Worm (Caenorhabditis elegans) whole organism, mixed stage, embryonic: Measurements from ENCODE around the gene cogc-8.
A peak's percentile ranks its signal among the peaks of the same experiment; 100 is the strongest.

Experiments
- M03D4.4 ChIP-seq: sonication (generic microtip); optimal IDR thresholded peaks from 2 replicates; lab custom pipeline; 2017; ENCODE audit warnings: mild to moderate bottlenecking, missing genetic modification characterization, missing compliant biosample characterization
- bed-3 ChIP-seq: fragments of 200-800 bp; sonication (Bioruptor generic); optimal IDR thresholded peaks from 3 replicates; lab custom pipeline; 2018; ENCODE audit warnings: mild to moderate bottlenecking, missing genetic modification characterization, moderate library complexity, missing compliant biosample characterization
- blmp-1 ChIP-seq: fragments of 150-350 bp; optimal IDR thresholded peaks from 2 replicates; lab custom pipeline; 2014; ENCODE audit warnings: missing biosample characterization, missing genetic modification characterization
- ceh-39 ChIP-seq: fragments of 150-350 bp; optimal IDR thresholded peaks from 2 replicates; lab custom pipeline; 2014; ENCODE audit warnings: missing biosample characterization, missing genetic modification characterization
- ceh-43 ChIP-seq: fragments of 200-800 bp; sonication (Bioruptor generic); optimal IDR thresholded peaks from 2 replicates; lab custom pipeline; 2018; ENCODE audit warnings: mild to moderate bottlenecking, missing genetic modification characterization, moderate library complexity, missing compliant biosample characterization
- ceh-83 ChIP-seq: fragments of 200-800 bp; sonication (Bioruptor generic); optimal IDR thresholded peaks from 2 replicates; lab custom pipeline; 2018; ENCODE audit warnings: mild to moderate bottlenecking, missing genetic modification characterization, missing compliant biosample characterization
- ces-1 ChIP-seq: fragments of 150-350 bp; optimal IDR thresholded peaks from 2 replicates; lab custom pipeline; 2014; ENCODE audit warnings: missing biosample characterization, missing genetic modification reagents, missing genetic modification characterization
- cnd-1 ChIP-seq: fragments of 200-800 bp; sonication (Bioruptor generic); optimal IDR thresholded peaks from 2 replicates; lab custom pipeline; 2018; ENCODE audit warnings: mild to moderate bottlenecking, missing genetic modification characterization, missing compliant biosample characterization
- drap-1 ChIP-seq: fragments of 200-800 bp; sonication (Bioruptor generic); optimal IDR thresholded peaks from 3 replicates; lab custom pipeline; 2018; ENCODE audit warnings: mild to moderate bottlenecking, missing genetic modification characterization, missing compliant biosample characterization
- elt-1 ChIP-seq: sonication (generic microtip); optimal IDR thresholded peaks from 2 replicates; lab custom pipeline; 2017; ENCODE audit warnings: missing genetic modification characterization, mild to moderate bottlenecking, missing compliant biosample characterization, antibody characterized with exemption, moderate library complexity, borderline replicate concordance; ENCODE audit not compliant: insufficient read depth
- elt-3 ChIP-seq: fragments of 150-350 bp; optimal IDR thresholded peaks from 2 replicates; lab custom pipeline; 2014; ENCODE audit warnings: missing biosample characterization, missing genetic modification characterization
- flh-1 ChIP-seq: fragments of 200-800 bp; sonication (Bioruptor generic); optimal IDR thresholded peaks from 2 replicates; lab custom pipeline; 2018; ENCODE audit warnings: mild to moderate bottlenecking, missing genetic modification characterization, moderate library complexity, missing compliant biosample characterization
- ham-2 ChIP-seq: fragments of 200-800 bp; sonication (Bioruptor generic); optimal IDR thresholded peaks from 2 replicates; lab custom pipeline; 2018; ENCODE audit warnings: mild to moderate bottlenecking, missing genetic modification characterization, missing compliant biosample characterization
- hlh-1 ChIP-seq: fragments of 150-350 bp; optimal IDR thresholded peaks from 2 replicates; lab custom pipeline; 2014; ENCODE audit warnings: missing biosample characterization, missing genetic modification reagents, missing genetic modification characterization
- lin-13 ChIP-seq: fragments of 150-350 bp; optimal IDR thresholded peaks from 2 replicates; lab custom pipeline; 2014; ENCODE audit warnings: missing biosample characterization, missing genetic modification characterization
- lin-32 ChIP-seq: fragments of 200-800 bp; sonication (Bioruptor generic); optimal IDR thresholded peaks from 2 replicates; lab custom pipeline; 2018; ENCODE audit warnings: mild to moderate bottlenecking, missing genetic modification characterization, missing compliant biosample characterization
- lsy-2 ChIP-seq: fragments of 150-350 bp; optimal IDR thresholded peaks from 2 replicates; lab custom pipeline; 2014; ENCODE audit warnings: missing biosample characterization, missing genetic modification characterization
- mab-5 ChIP-seq: fragments of 150-350 bp; optimal IDR thresholded peaks from 2 replicates; lab custom pipeline; 2014; ENCODE audit warnings: missing biosample characterization, missing genetic modification characterization
- mep-1 ChIP-seq: fragments of 150-350 bp; optimal IDR thresholded peaks from 2 replicates; lab custom pipeline; 2017; ENCODE audit warnings: missing biosample characterization, missing genetic modification reagents, missing genetic modification characterization, inconsistent platforms
- mls-2 ChIP-seq: sonication (generic microtip); optimal IDR thresholded peaks from 2 replicates; lab custom pipeline; 2016; ENCODE audit warnings: mild to moderate bottlenecking, missing genetic modification characterization, moderate library complexity, missing compliant biosample characterization
- nhr-12 ChIP-seq: fragments of 150-350 bp; optimal IDR thresholded peaks from 2 replicates; lab custom pipeline; 2014; ENCODE audit warnings: missing biosample characterization, missing genetic modification characterization
- nhr-2 ChIP-seq: fragments of 150-350 bp; optimal IDR thresholded peaks from 2 replicates; lab custom pipeline; 2014; ENCODE audit warnings: missing biosample characterization, missing genetic modification characterization
- nhr-237 ChIP-seq: fragments of 150-350 bp; optimal IDR thresholded peaks from 2 replicates; lab custom pipeline; 2014; ENCODE audit warnings: missing biosample characterization, missing genetic modification characterization
- nhr-28 ChIP-seq: fragments of 150-350 bp; optimal IDR thresholded peaks from 2 replicates; lab custom pipeline; 2014; ENCODE audit warnings: missing biosample characterization, missing genetic modification characterization
- nhr-76 ChIP-seq: sonication (generic microtip); optimal IDR thresholded peaks from 2 replicates; lab custom pipeline; 2017; ENCODE audit warnings: missing biosample characterization, missing genetic modification characterization
- pha-4 ChIP-seq: fragments of 150-350 bp; optimal IDR thresholded peaks from 2 replicates; lab custom pipeline; 2018; ENCODE audit warnings: missing biosample characterization, missing genetic modification reagents, missing genetic modification characterization
- sem-2 ChIP-seq: fragments of 200-800 bp; sonication (Bioruptor generic); optimal IDR thresholded peaks from 2 replicates; lab custom pipeline; 2018; ENCODE audit warnings: mild to moderate bottlenecking, missing genetic modification characterization, missing compliant biosample characterization
- snpc-4 ChIP-seq: fragments of 150-350 bp; optimal IDR thresholded peaks from 2 replicates; lab custom pipeline; 2014; ENCODE audit warnings: missing biosample characterization, missing genetic modification characterization
- sptf-1 ChIP-seq: sonication (generic microtip); optimal IDR thresholded peaks from 2 replicates; lab custom pipeline; 2017; ENCODE audit warnings: mild to moderate bottlenecking, missing genetic modification characterization, moderate library complexity, missing compliant biosample characterization
- tbx-8 ChIP-seq: fragments of 200-800 bp; sonication (Bioruptor generic); optimal IDR thresholded peaks from 2 replicates; lab custom pipeline; 2018; ENCODE audit warnings: mild to moderate bottlenecking, missing genetic modification characterization, moderate library complexity, missing compliant biosample characterization
- unc-120 ChIP-seq: sonication (generic microtip); optimal IDR thresholded peaks from 2 replicates; lab custom pipeline; 2017; ENCODE audit warnings: missing genetic modification characterization, missing compliant biosample characterization; ENCODE audit not compliant: poor library complexity, severe bottlenecking
- unc-39 ChIP-seq: fragments of 150-350 bp; optimal IDR thresholded peaks from 2 replicates; lab custom pipeline; 2014; ENCODE audit warnings: missing biosample characterization, missing genetic modification characterization
- unc-62 ChIP-seq: fragments of 150-350 bp; optimal IDR thresholded peaks from 2 replicates; lab custom pipeline; 2014; ENCODE audit warnings: missing biosample characterization, missing genetic modification reagents, missing genetic modification characterization
- zip-8 ChIP-seq: fragments of 150-350 bp; optimal IDR thresholded peaks from 2 replicates; lab custom pipeline; 2014; ENCODE audit warnings: missing biosample characterization, missing genetic modification characterization
- ztf-11 ChIP-seq: fragments of 150-350 bp; optimal IDR thresholded peaks from 2 replicates; lab custom pipeline; 2014; ENCODE audit warnings: missing biosample characterization, missing genetic modification characterization

cogc-8 gene

DNA sequence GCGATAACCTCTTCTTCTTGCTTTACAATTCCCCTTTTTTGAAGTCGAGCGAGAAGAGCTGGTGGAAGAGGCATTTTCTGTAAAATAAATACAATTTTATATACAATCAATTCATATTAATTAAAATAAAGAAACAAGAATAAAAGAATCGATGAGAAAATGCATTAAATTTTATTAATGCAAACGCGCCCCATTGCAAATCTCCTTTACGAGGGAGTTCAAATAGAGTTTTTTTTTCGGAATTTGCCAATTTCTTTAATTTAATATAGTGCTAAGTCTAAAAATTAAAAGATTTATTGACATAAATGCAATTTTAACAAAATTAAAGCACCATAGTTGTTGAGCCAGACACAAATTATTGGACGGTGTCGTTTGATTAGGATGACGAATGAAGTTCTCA lies 21.4 kb downstream of the cogc-8 start, which contains the start of gene pqbp-1.1:
Gene pqbp-1.1, minus strand, starts transcription at position 77 of the 400 bp plus-strand sequence.
- TF ChIP-seq mab-5 (peak; percentile 42), hlh-1 (tag; lab: Kevin White, UChicago) (no peak), unc-120 (tag; lab: Kevin White, UChicago) (no peak), ces-1 (GFP tag; lab: Kevin White, UChicago) (peak; percentile 98), lsy-2 (tag; lab: Kevin White, UChicago) (peak; percentile 68), ceh-39 (peak; percentile 60), ham-2 (GFP tag; lab: Kevin White, UChicago) (no peak), elt-1 (no peak), M03D4.4 (tag; lab: Kevin White, UChicago) (no peak), nhr-76 (no peak), lin-13 (no peak), elt-3 (no peak), ceh-83 (GFP tag; lab: Kevin White, UChicago) (no peak), ceh-43 (GFP tag; lab: Kevin White, UChicago) (no peak), mep-1 (tag; lab: Kevin White, UChicago) (peak; percentile 19), nhr-12 (no peak), snpc-4 (no peak), sptf-1 (tag; lab: Kevin White, UChicago) (peak; percentile 5), blmp-1 (tag; lab: Kevin White, UChicago) (no peak), drap-1 (GFP tag; lab: Kevin White, UChicago) (no peak), mls-2 (tag; lab: Kevin White, UChicago) (no peak), nhr-2 (peak; percentile 12), lin-32 (GFP tag; lab: Kevin White, UChicago) (no peak), bed-3 (no peak), pha-4 (tag; lab: Kevin White, UChicago) (peak; percentile 40), unc-39 (tag; lab: Kevin White, UChicago) (no peak), unc-62 (GFP tag; lab: Kevin White, UChicago) (no peak), nhr-237 (peak; percentile 7)

DNA sequence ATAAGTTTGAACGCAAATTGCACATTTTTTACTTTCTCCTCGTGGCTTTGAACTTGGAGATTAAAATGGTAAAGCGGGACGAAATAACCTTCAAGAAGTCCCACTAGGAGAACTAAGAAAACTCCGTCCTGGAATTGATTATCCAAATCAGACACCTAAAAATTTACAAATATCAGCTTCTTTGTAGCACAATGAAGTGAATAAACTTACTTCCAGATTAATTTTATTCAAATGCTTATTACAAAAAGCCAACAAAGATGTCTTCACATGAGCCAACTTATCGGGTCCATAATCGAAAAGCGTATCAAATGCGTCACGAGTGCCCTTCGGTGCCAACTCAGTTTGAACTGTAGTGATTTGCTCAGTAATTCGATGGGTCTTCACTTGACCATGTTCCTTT lies 22.2 kb downstream of the cogc-8 start:
- TF ChIP-seq lin-32 (GFP tag; lab: Kevin White, UChicago) (no peak), sptf-1 (tag; lab: Kevin White, UChicago) (no peak), unc-62 (GFP tag; lab: Kevin White, UChicago) (no peak), ham-2 (GFP tag; lab: Kevin White, UChicago) (no peak), nhr-28 (no peak), cnd-1 (tag; lab: Kevin White, UChicago) (no peak), mab-5 (no peak), ceh-43 (GFP tag; lab: Kevin White, UChicago) (no peak), mep-1 (tag; lab: Kevin White, UChicago) (no peak), blmp-1 (tag; lab: Kevin White, UChicago) (no peak), ceh-39 (no peak), nhr-237 (no peak), bed-3 (no peak), drap-1 (GFP tag; lab: Kevin White, UChicago) (no peak), ceh-83 (GFP tag; lab: Kevin White, UChicago) (no peak), elt-1 (no peak), pha-4 (tag; lab: Kevin White, UChicago) (no peak), unc-39 (tag; lab: Kevin White, UChicago) (no peak), zip-8 (tag; lab: Kevin White, UChicago) (no peak), unc-120 (tag; lab: Kevin White, UChicago) (no peak)

DNA sequence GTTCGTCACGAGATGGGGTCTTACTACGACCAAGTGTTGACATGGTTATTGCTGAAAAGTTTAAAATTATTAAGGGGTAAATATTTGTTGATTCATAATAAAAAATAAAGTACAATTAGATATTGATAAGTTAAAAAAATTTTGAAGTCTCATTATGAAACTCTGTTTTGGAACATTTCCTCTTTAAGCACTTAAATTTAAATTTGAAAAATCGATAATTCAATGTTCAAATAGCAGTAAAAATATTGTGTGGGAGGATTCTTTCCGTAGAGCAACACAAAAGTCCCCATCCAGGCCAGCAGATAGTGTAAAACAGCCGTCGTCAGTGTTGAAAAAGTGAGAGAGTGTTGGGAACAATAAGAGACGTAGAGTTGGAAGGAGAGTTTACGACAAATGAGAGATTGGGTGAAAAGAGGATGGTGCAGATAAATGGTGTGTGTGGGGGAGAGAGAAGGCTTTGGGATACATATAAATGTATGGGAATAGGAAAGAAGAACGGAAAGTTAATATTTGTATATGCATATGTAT lies 24.0 kb downstream of the cogc-8 start, which contains the start of gene pat-6:
Gene pat-6, minus strand, starts transcription at position 51 of the 528 bp plus-strand sequence.
- TF ChIP-seq tbx-8: no peak
- no peak for TF ChIP-seq nhr-237
- TF ChIP-seq unc-120 (tag; lab: Kevin White, UChicago): peak; percentile 76
- no peak for TF ChIP-seq cnd-1 (tag; lab: Kevin White, UChicago)
- TF ChIP-seq ceh-83 (GFP tag; lab: Kevin White, UChicago): no peak
- no peak for TF ChIP-seq sem-2 (GFP tag; lab: Kevin White, UChicago)
- no peak for TF ChIP-seq M03D4.4 (tag; lab: Kevin White, UChicago)
- no peak for TF ChIP-seq ham-2 (GFP tag; lab: Kevin White, UChicago)
- TF ChIP-seq nhr-76: no peak
- peak; percentile 50 for TF ChIP-seq ces-1 (GFP tag; lab: Kevin White, UChicago)
- TF ChIP-seq ceh-43 (GFP tag; lab: Kevin White, UChicago): no peak
- TF ChIP-seq sptf-1 (tag; lab: Kevin White, UChicago): no peak
- TF ChIP-seq ceh-39: no peak
- peak; percentile 44 for TF ChIP-seq hlh-1 (tag; lab: Kevin White, UChicago)
- peak; percentile 27 for TF ChIP-seq unc-62 (GFP tag; lab: Kevin White, UChicago)
- no peak for TF ChIP-seq flh-1 (GFP tag; lab: Kevin White, UChicago)
- TF ChIP-seq zip-8 (tag; lab: Kevin White, UChicago): no peak
- no peak for TF ChIP-seq pha-4 (tag; lab: Kevin White, UChicago)
- no peak for TF ChIP-seq elt-3
- TF ChIP-seq blmp-1 (tag; lab: Kevin White, UChicago): no peak
- TF ChIP-seq nhr-12: no peak
- no peak for TF ChIP-seq nhr-28
- TF ChIP-seq mls-2 (tag; lab: Kevin White, UChicago): no peak
- no peak for TF ChIP-seq unc-39 (tag; lab: Kevin White, UChicago)
- no peak for TF ChIP-seq ztf-11
- no peak for TF ChIP-seq bed-3
